Fruit fly (Drosophila melanogaster) whole organism, embryonic: ENCODE measurements around the gene CG13077.

ENCODE experiments used
- Adf1 ChIP-seq: fragments of 200-800 bp; sonication (Bioruptor generic); IDR thresholded peaks from 2 replicates; pipeline ENCODE4 v1.3.6; 2022; ENCODE audit warnings: missing biosample characterization, missing genetic modification characterization
- Atf6 ChIP-seq: fragments of 200-800 bp; sonication (Bioruptor generic); IDR thresholded peaks from 2 replicates; pipeline ENCODE4 v1.3.6; 2022; ENCODE audit warnings: missing biosample characterization, missing genetic modification characterization
- B-H1 ChIP-seq: fragments of 200-800 bp; sonication (Bioruptor generic); IDR thresholded peaks from 3 replicates; pipeline ENCODE4 v1.3.6; 2022; ENCODE audit warnings: missing biosample characterization, missing genetic modification characterization
- B-H2 ChIP-seq: fragments of 200-800 bp; sonication (Bioruptor generic); optimal IDR thresholded peaks from 2 replicates; lab custom pipeline; 2018; ENCODE audit warnings: missing biosample characterization, mild to moderate bottlenecking, missing genetic modification characterization
- BtbVII ChIP-seq: fragments of 200-800 bp; sonication (Bioruptor generic); optimal IDR thresholded peaks from 3 replicates; lab custom pipeline; 2017; ENCODE audit warnings: missing biosample characterization, mild to moderate bottlenecking, missing genetic modification characterization
- CG10147 ChIP-seq: fragments of 200-800 bp; sonication (Bioruptor generic); optimal IDR thresholded peaks from 2 replicates; lab custom pipeline; 2019; ENCODE audit warnings: missing biosample characterization, mild to moderate bottlenecking, missing genetic modification characterization, moderate library complexity
- CG10565 ChIP-seq: fragments of 200-800 bp; sonication (Bioruptor generic); optimal IDR thresholded peaks from 3 replicates; lab custom pipeline; 2016; ENCODE audit warnings: missing biosample characterization, mild to moderate bottlenecking, missing genetic modification characterization
- CG12071 ChIP-seq: fragments of 200-800 bp; sonication (Bioruptor generic); optimal IDR thresholded peaks from 3 replicates; lab custom pipeline; 2018; ENCODE audit warnings: missing biosample characterization, mild to moderate bottlenecking, missing genetic modification characterization
- CG12744 ChIP-seq: fragments of 200-800 bp; sonication (Bioruptor generic); optimal IDR thresholded peaks from 2 replicates; lab custom pipeline; 2016; ENCODE audit warnings: missing biosample characterization, missing genetic modification characterization
- CG13123 ChIP-seq: fragments of 200-800 bp; sonication (Bioruptor generic); optimal IDR thresholded peaks from 2 replicates; lab custom pipeline; 2016; ENCODE audit warnings: missing biosample characterization, missing genetic modification characterization
- CG13287 ChIP-seq: fragments of 200-800 bp; sonication (Bioruptor generic); IDR thresholded peaks from 2 replicates; pipeline ENCODE4 v1.3.6; 2022; ENCODE audit warnings: missing biosample characterization, missing genetic modification characterization; ENCODE audit not compliant: partially characterized antibody
- CG14014 ChIP-seq: fragments of 200-800 bp; sonication (Bioruptor generic); IDR thresholded peaks from 2 replicates; pipeline ENCODE4 v1.3.6; 2022; ENCODE audit warnings: missing biosample characterization, missing genetic modification characterization
- CG15514 ChIP-seq: fragments of 200-800 bp; sonication (Bioruptor generic); optimal IDR thresholded peaks from 3 replicates; lab custom pipeline; 2017; ENCODE audit warnings: missing biosample characterization, missing genetic modification characterization, mild to moderate bottlenecking, moderate library complexity, missing genetic modification reagents
- CG1603 ChIP-seq: fragments of 200-800 bp; sonication (Bioruptor generic); optimal IDR thresholded peaks from 2 replicates; lab custom pipeline; 2019; ENCODE audit warnings: missing biosample characterization, mild to moderate bottlenecking, missing genetic modification characterization, moderate library complexity
- CG16779 ChIP-seq: fragments of 200-800 bp; sonication (Bioruptor generic); IDR thresholded peaks from 2 replicates; pipeline ENCODE4 v1.3.6; 2022; ENCODE audit warnings: missing biosample characterization, missing genetic modification characterization
- CG17802 ChIP-seq: fragments of 200-800 bp; sonication (Bioruptor generic); optimal IDR thresholded peaks from 2 replicates; lab custom pipeline; 2018; ENCODE audit warnings: missing biosample characterization, mild to moderate bottlenecking, missing genetic modification characterization, moderate library complexity
- CG2120 ChIP-seq: fragments of 200-800 bp; sonication (Bioruptor generic); optimal IDR thresholded peaks from 3 replicates; lab custom pipeline; 2016; ENCODE audit warnings: missing biosample characterization, missing genetic modification characterization
- CG3163 ChIP-seq: fragments of 200-800 bp; sonication (Bioruptor generic); optimal IDR thresholded peaks from 3 replicates; lab custom pipeline; 2016; ENCODE audit warnings: missing biosample characterization, missing genetic modification characterization
- CG4282 ChIP-seq: fragments of 200-800 bp; sonication (Bioruptor generic); optimal IDR thresholded peaks from 2 replicates; lab custom pipeline; 2016; ENCODE audit warnings: missing biosample characterization, missing genetic modification characterization
- CG4730 ChIP-seq: fragments of 200-800 bp; sonication (Bioruptor generic); IDR thresholded peaks from 2 replicates; pipeline ENCODE4 v1.3.6; 2022; ENCODE audit warnings: missing biosample characterization, missing genetic modification characterization
- CG5180 ChIP-seq: fragments of 200-800 bp; sonication (Bioruptor generic); optimal IDR thresholded peaks from 3 replicates; lab custom pipeline; 2017; ENCODE audit warnings: missing biosample characterization, missing genetic modification characterization, mild to moderate bottlenecking, moderate library complexity, missing genetic modification reagents
- CG8478 ChIP-seq: fragments of >200 bp; optimal IDR thresholded peaks from 2 replicates; lab custom pipeline; 2018
- Doc2 ChIP-seq: fragments of 200-800 bp; sonication (Bioruptor generic); IDR thresholded peaks from 2 replicates; pipeline ENCODE4 v1.3.6; 2022; ENCODE audit warnings: missing biosample characterization, missing genetic modification characterization
- Ets97D ChIP-seq: fragments of 200-800 bp; sonication (Bioruptor generic); optimal IDR thresholded peaks from 3 replicates; lab custom pipeline; 2016; ENCODE audit warnings: missing biosample characterization, missing genetic modification characterization
- Hr3 ChIP-seq: fragments of 200-800 bp; sonication (Bioruptor generic); optimal IDR thresholded peaks from 3 replicates; lab custom pipeline; 2016; ENCODE audit warnings: missing biosample characterization, missing genetic modification characterization
- Med ChIP-seq: fragments of 200-800 bp; sonication (Bioruptor generic); peaks from one replicate; lab custom pipeline; 2016; ENCODE audit warnings: missing biosample characterization, missing genetic modification characterization, mild to moderate bottlenecking, inconsistent platforms, moderate library complexity
- Meics ChIP-seq: fragments of 200-800 bp; sonication (Bioruptor generic); optimal IDR thresholded peaks from 2 replicates; lab custom pipeline; 2017; ENCODE audit warnings: missing biosample characterization, mild to moderate bottlenecking, missing genetic modification characterization
- Mrtf ChIP-seq: fragments of 200-800 bp; sonication (Bioruptor generic); IDR thresholded peaks from 3 replicates; pipeline ENCODE4 v1.3.6; 2022; ENCODE audit warnings: missing biosample characterization, missing genetic modification characterization
- NC2β ChIP-seq: fragments of 200-800 bp; sonication (Bioruptor generic); optimal IDR thresholded peaks from 2 replicates; lab custom pipeline; 2016; ENCODE audit warnings: missing biosample characterization, missing genetic modification characterization
- Neu2 ChIP-seq: fragments of 200-800 bp; sonication (Bioruptor generic); optimal IDR thresholded peaks from 3 replicates; lab custom pipeline; 2016; ENCODE audit warnings: missing biosample characterization, missing genetic modification characterization, borderline replicate concordance
- Nf-YA ChIP-seq: fragments of 200-800 bp; sonication (Bioruptor generic); IDR thresholded peaks from 2 replicates; pipeline ENCODE4 v1.3.6; 2022; ENCODE audit warnings: missing biosample characterization, missing genetic modification characterization
- Oaz ChIP-seq: fragments of 200-800 bp; sonication (Bioruptor generic); IDR thresholded peaks from 2 replicates; pipeline ENCODE4 v1.3.6; 2022; ENCODE audit warnings: missing biosample characterization, missing genetic modification characterization
- Ravus ChIP-seq: fragments of 200-800 bp; sonication (Bioruptor generic); IDR thresholded peaks from 2 replicates; pipeline ENCODE4 v1.3.6; 2022; ENCODE audit warnings: missing biosample characterization, missing genetic modification characterization
- Sry-δ ChIP-seq: fragments of 200-800 bp; sonication (Bioruptor generic); optimal IDR thresholded peaks from 2 replicates; lab custom pipeline; 2016; ENCODE audit warnings: missing biosample characterization, missing genetic modification characterization
- Xbp1 ChIP-seq: fragments of 200-800 bp; sonication (Bioruptor generic); optimal IDR thresholded peaks from 3 replicates; lab custom pipeline; 2016; ENCODE audit warnings: missing biosample characterization, mild to moderate bottlenecking, missing genetic modification characterization
- ase ChIP-seq: fragments of 200-800 bp; sonication (Bioruptor generic); IDR thresholded peaks from 3 replicates; pipeline ENCODE4 v1.3.6; 2022; ENCODE audit warnings: missing biosample characterization, missing genetic modification characterization
- btn ChIP-seq: fragments of 200-800 bp; sonication (Bioruptor generic); optimal IDR thresholded peaks from 2 replicates; lab custom pipeline; 2016; ENCODE audit warnings: missing biosample characterization, missing genetic modification characterization
- crc ChIP-seq: fragments of 200-800 bp; sonication (Bioruptor generic); optimal IDR thresholded peaks from 2 replicates; lab custom pipeline; 2016; ENCODE audit warnings: missing biosample characterization, missing genetic modification characterization
- crp ChIP-seq, 2 experiments: fragments of 200-800 bp; sonication (Bioruptor generic); optimal IDR thresholded peaks; 2 replicates in 1 of 2; 3 replicates in 1 of 2; lab custom pipeline; 2017; ENCODE audit warnings: missing biosample characterization in 2 of 2, missing genetic modification characterization in 2 of 2, mild to moderate bottlenecking in 1 of 2, moderate library complexity in 1 of 2
- dmrt99B ChIP-seq: fragments of 200-800 bp; sonication (Bioruptor generic); optimal IDR thresholded peaks from 2 replicates; lab custom pipeline; 2018; ENCODE audit warnings: missing biosample characterization, mild to moderate bottlenecking, missing genetic modification characterization, moderate library complexity
- gsb-n ChIP-seq: fragments of 200-800 bp; sonication (Bioruptor generic); optimal IDR thresholded peaks from 3 replicates; lab custom pipeline; 2018; ENCODE audit warnings: missing biosample characterization, mild to moderate bottlenecking, missing genetic modification characterization
- h ChIP-seq: fragments of >200 bp; optimal IDR thresholded peaks from 2 replicates; lab custom pipeline; 2017
- lbe ChIP-seq: fragments of 200-800 bp; sonication (Bioruptor generic); optimal IDR thresholded peaks from 2 replicates; lab custom pipeline; 2016; ENCODE audit warnings: missing biosample characterization, mild to moderate bottlenecking, missing genetic modification characterization
- maf-S ChIP-seq: fragments of 200-800 bp; sonication (Bioruptor generic); optimal IDR thresholded peaks from 2 replicates; lab custom pipeline; 2016; ENCODE audit warnings: missing biosample characterization, missing genetic modification characterization
- nmo ChIP-seq: fragments of 200-800 bp; sonication (Bioruptor generic); optimal IDR thresholded peaks from 2 replicates; lab custom pipeline; 2018; ENCODE audit warnings: missing biosample characterization, mild to moderate bottlenecking, missing genetic modification characterization, moderate library complexity
- onecut ChIP-seq: fragments of 200-800 bp; sonication (Bioruptor generic); IDR thresholded peaks from 2 replicates; pipeline ENCODE4 v1.3.6; 2022; ENCODE audit warnings: missing biosample characterization, missing genetic modification characterization
- pita ChIP-seq: fragments of 200-800 bp; sonication (Bioruptor generic); optimal IDR thresholded peaks from 2 replicates; lab custom pipeline; 2017; ENCODE audit warnings: missing biosample characterization, mild to moderate bottlenecking, missing genetic modification characterization
- sens ChIP-seq: fragments of 200-800 bp; sonication (Bioruptor generic); peaks from one replicate; lab custom pipeline; 2016; ENCODE audit warnings: missing biosample characterization, missing genetic modification characterization
- seq ChIP-seq: fragments of 200-800 bp; sonication (Bioruptor generic); IDR thresholded peaks from 2 replicates; pipeline ENCODE4 v1.3.6; 2022; ENCODE audit warnings: missing biosample characterization, missing genetic modification characterization
- stwl ChIP-seq: fragments of 200-800 bp; sonication (Bioruptor generic); optimal IDR thresholded peaks from 3 replicates; lab custom pipeline; 2018; ENCODE audit warnings: missing biosample characterization, mild to moderate bottlenecking, missing genetic modification characterization, moderate library complexity
- sug ChIP-seq: fragments of 200-800 bp; optimal IDR thresholded peaks from 2 replicates; lab custom pipeline; 2019; ENCODE audit warnings: missing biosample characterization, mild to moderate bottlenecking, missing genetic modification characterization, moderate library complexity
- tin ChIP-seq: fragments of 200-800 bp; sonication (Bioruptor generic); optimal IDR thresholded peaks from 3 replicates; lab custom pipeline; 2016; ENCODE audit warnings: missing biosample characterization, missing genetic modification characterization
- wdn ChIP-seq: fragments of 200-800 bp; sonication (Bioruptor generic); IDR thresholded peaks from 2 replicates; pipeline ENCODE4 v1.3.6; 2022; ENCODE audit warnings: missing biosample characterization, missing genetic modification characterization
- zf30C ChIP-seq: fragments of 200-800 bp; sonication (Bioruptor generic); optimal IDR thresholded peaks from 3 replicates; lab custom pipeline; 2018; ENCODE audit warnings: missing biosample characterization, mild to moderate bottlenecking, missing genetic modification characterization

CG13077 gene

DNA sequence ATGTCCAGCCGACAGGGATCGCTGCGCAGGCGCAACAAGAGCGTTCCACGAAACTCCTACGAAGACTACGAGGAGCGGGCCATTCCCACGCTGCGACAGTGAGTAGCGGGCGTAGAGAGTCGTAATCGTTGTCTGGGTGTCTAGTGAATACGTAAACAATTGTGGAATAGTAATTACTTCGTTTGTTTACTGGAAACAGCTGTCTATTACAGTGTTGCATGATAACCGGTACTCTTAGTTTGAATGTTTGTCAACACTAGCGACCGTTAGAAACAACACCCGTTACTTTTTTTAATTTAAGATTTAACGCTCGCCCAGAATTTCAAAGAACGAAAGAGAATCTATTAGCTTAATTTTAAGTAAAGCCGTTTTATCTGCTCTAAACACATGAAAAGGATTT lies 35.6 kb upstream of the CG13077 start, which contains the start of gene CG10165 (continued):
- TF ChIP-seq B-H2 (GFP tag; lab: Kevin White, UChicago) (peak; percentile 23), ase (no peak), Nf-YA (GFP tag; lab: Robert Waterston, UW) (0 out of 2 replicates have a peak, but pooled peaks have one; percentile 22), Adf1 (no peak), CG3163 (GFP tag; lab: Kevin White, UChicago) (no peak), lbe (peak; percentile 19), CG12744 (GFP tag; lab: Kevin White, UChicago) (no peak), pita (no peak), CG4730 (GFP tag; lab: Robert Waterston, UW) (no peak), Mrtf (GFP tag; lab: Robert Waterston, UW) (no peak), Atf6 (GFP tag; lab: Robert Waterston, UW) (peak; percentile 45; the same call in 1 of the 2 replicates), tin (GFP tag; lab: Kevin White, UChicago) (no peak), CG17802 (no peak), CG16779 (no peak), Sry-δ (GFP tag; lab: Kevin White, UChicago) (peak; percentile 5), Med (GFP tag; lab: Kevin White, UChicago) (peak; percentile 60), Xbp1 (GFP tag; lab: Kevin White, UChicago) (no peak), stwl (tag; lab: Kevin White, UChicago) (peak; percentile 49), Ravus (GFP tag; lab: Robert Waterston, UW) (no peak), seq (GFP tag; lab: Robert Waterston, UW) (no peak), Ets97D (peak; percentile 21), CG8478 (lab: Kevin White, UChicago) (no peak), crc (GFP tag; lab: Kevin White, UChicago) (no peak), crp (GFP tag; optimal IDR thresholded peaks at IDR 0.05; lab: Kevin White, UChicago) (peak; percentile 49 to 88), CG15514 (GFP tag; lab: Kevin White, UChicago) (peak; percentile 22), CG2120 (GFP tag; lab: Kevin White, UChicago) (peak; percentile 21), Neu2 (GFP tag; lab: Kevin White, UChicago) (no peak), sens (GFP tag; lab: Kevin White, UChicago) (peak; percentile 70), CG10565 (GFP tag; lab: Kevin White, UChicago) (no peak), nmo (no peak), CG1603 (tag; lab: Kevin White, UChicago) (peak; percentile 16), NC2β (GFP tag; lab: Kevin White, UChicago) (no peak), Hr3 (no peak), zf30C (GFP tag; lab: Kevin White, UChicago) (no peak), CG12071 (no peak)

dm6 chr2L:19533247-19533646 lies 32.4 kb upstream of the CG13077 start, which contains the start of gene CG33116:
Gene CG33116 (plus strand): TSS chr2L:19533479.
- TF ChIP-seq wdn (GFP tag; lab: Robert Waterston, UW): peak; percentile 57; the same call in 1 of the 2 replicates
- TF ChIP-seq Meics (GFP tag; lab: Kevin White, UChicago): peak; percentile 82
- TF ChIP-seq CG5180: peak; percentile 9
- TF ChIP-seq Oaz (GFP tag; lab: Robert Waterston, UW): peak; percentile 56; the same call in 1 of the 2 replicates
- TF ChIP-seq BtbVII (GFP tag; lab: Kevin White, UChicago): peak; percentile 68
- TF ChIP-seq h (lab: Kevin White, UChicago): no peak
- TF ChIP-seq B-H1 (GFP tag; lab: Robert Waterston, UW): peak; percentile 44; the same call in 1 of the 3 replicates
- peak; percentile 82 for TF ChIP-seq maf-S
- peak; percentile 45 for TF ChIP-seq CG10147
- peak; percentile 78 for TF ChIP-seq gsb-n (tag; lab: Kevin White, UChicago)
- peak; percentile 86 for TF ChIP-seq dmrt99B (tag; lab: Kevin White, UChicago)
- peak; percentile 60 for TF ChIP-seq sug (tag; lab: Kevin White, UChicago)
- peak; percentile 76 for TF ChIP-seq CG13123 (GFP tag; lab: Kevin White, UChicago)
- peak; percentile 47 for TF ChIP-seq CG4282 (GFP tag; lab: Kevin White, UChicago)
- TF ChIP-seq CG14014 (GFP tag; lab: Robert Waterston, UW): peak; percentile 74; the same call in 1 of the 2 replicates
- peak; percentile 59 for TF ChIP-seq btn (GFP tag; lab: Kevin White, UChicago)
- no peak for TF ChIP-seq Doc2 (GFP tag; lab: Robert Waterston, UW)
- peak; percentile 81 for TF ChIP-seq onecut (GFP tag; lab: Robert Waterston, UW)
- TF ChIP-seq Neu2 (GFP tag; lab: Kevin White, UChicago): peak; percentile 5
- TF ChIP-seq CG13287: peak; percentile 54
